Fruit fly (Drosophila melanogaster) whole organism, prepupa: ENCODE data around the gene CG15012.

Experiments used
- Blimp-1 ChIP-seq: fragments of 200-800 bp; sonication (Bioruptor generic); optimal IDR thresholded peaks from 3 replicates; lab custom pipeline; 2017; ENCODE audit warnings: missing biosample characterization, missing genetic modification characterization, mild to moderate bottlenecking, moderate library complexity, missing genetic modification reagents
- CG10669 ChIP-seq: fragments of 200-800 bp; sonication (Bioruptor generic); optimal IDR thresholded peaks from 3 replicates; lab custom pipeline; 2018; ENCODE audit warnings: missing biosample characterization, mild to moderate bottlenecking, missing genetic modification characterization, moderate library complexity
- CG11762 ChIP-seq: fragments of 200-800 bp; sonication (Bioruptor generic); optimal IDR thresholded peaks from 3 replicates; lab custom pipeline; 2016; ENCODE audit warnings: missing biosample characterization, missing genetic modification characterization; ENCODE audit not compliant: insufficient read depth
- CG31627 ChIP-seq: fragments of 200-800 bp; sonication (Bioruptor generic); optimal IDR thresholded peaks from 3 replicates; lab custom pipeline; 2016; ENCODE audit warnings: missing biosample characterization, missing genetic modification characterization
- CG6163 ChIP-seq: fragments of 200-800 bp; sonication (Bioruptor generic); IDR thresholded peaks from 3 replicates; pipeline ENCODE4 v1.3.6; 2022; ENCODE audit warnings: missing biosample characterization, missing genetic modification characterization
- CG7368 ChIP-seq: fragments of 200-800 bp; sonication (Bioruptor generic); optimal IDR thresholded peaks from 3 replicates; lab custom pipeline; 2016; ENCODE audit warnings: missing biosample characterization, missing genetic modification characterization
- Gug ChIP-seq: fragments of 200-800 bp; sonication (Bioruptor generic); IDR thresholded peaks from 2 replicates; pipeline ENCODE4 v1.3.6; 2022; ENCODE audit warnings: missing biosample characterization, missing genetic modification characterization
- Lpt ChIP-seq: fragments of 200-800 bp; sonication (Bioruptor generic); optimal IDR thresholded peaks from 3 replicates; lab custom pipeline; 2016; ENCODE audit warnings: missing biosample characterization, missing genetic modification characterization
- Met ChIP-seq: fragments of 200-800 bp; sonication (Bioruptor generic); optimal IDR thresholded peaks from 3 replicates; lab custom pipeline; 2016; ENCODE audit warnings: missing biosample characterization, missing genetic modification characterization
- Smox ChIP-seq: fragments of 200-800 bp; sonication (Bioruptor generic); optimal IDR thresholded peaks from 3 replicates; lab custom pipeline; 2016; ENCODE audit warnings: missing biosample characterization, missing genetic modification characterization
- acj6 ChIP-seq: fragments of 200-800 bp; sonication (Bioruptor generic); optimal IDR thresholded peaks from 3 replicates; lab custom pipeline; 2016; ENCODE audit warnings: missing biosample characterization, missing genetic modification characterization

DNA sequence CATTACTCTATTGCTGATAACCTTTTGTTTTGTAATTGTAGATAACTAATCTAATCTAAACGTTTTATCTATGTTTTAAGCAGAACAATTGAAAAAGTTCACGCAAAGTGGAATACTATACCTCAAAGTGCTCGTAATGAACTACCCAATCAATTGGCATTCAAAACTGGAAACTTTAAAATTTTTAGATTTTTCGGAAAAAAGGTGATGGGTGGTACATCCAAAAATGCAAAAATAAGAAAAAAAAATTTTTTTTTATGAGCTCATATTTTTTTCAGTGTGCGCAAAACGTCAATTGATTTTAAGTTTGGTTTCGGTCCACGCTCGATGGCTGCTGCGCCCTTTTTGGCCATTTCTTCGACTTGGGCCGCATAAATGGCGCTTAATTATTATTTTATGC lies 18.6 kb upstream of the CG15012 start:
- no peak for TF ChIP-seq Smox (GFP tag; lab: Kevin White, UChicago)
- TF ChIP-seq CG6163 (GFP tag; lab: Robert Waterston, UW) = no peak
- TF ChIP-seq CG7368 (GFP tag; lab: Kevin White, UChicago) = no peak
- no peak for TF ChIP-seq Lpt (GFP tag; lab: Kevin White, UChicago)
- no peak for TF ChIP-seq CG11762 (GFP tag; lab: Kevin White, UChicago)
- no peak for TF ChIP-seq Met (GFP tag; lab: Kevin White, UChicago)
- no peak for TF ChIP-seq Blimp-1 (GFP tag; lab: Kevin White, UChicago)
- TF ChIP-seq Gug (GFP tag; lab: Robert Waterston, UW) = no peak
- TF ChIP-seq CG31627 (GFP tag; lab: Kevin White, UChicago) = no peak
- TF ChIP-seq acj6 = peak; percentile 31
- no peak for TF ChIP-seq CG10669 (GFP tag; lab: Kevin White, UChicago)
